Fruit fly (Drosophila melanogaster) whole organism, embryonic: ENCODE data around the gene CG16734.

Experiments used
- Bgb ChIP-seq: fragments of 200-800 bp; sonication (Bioruptor generic); IDR thresholded peaks from 2 replicates; pipeline ENCODE4 v1.3.6; 2022; ENCODE audit warnings: missing biosample characterization, missing genetic modification characterization; ENCODE audit not compliant: partially characterized antibody
- Bteb2 ChIP-seq: fragments of 200-800 bp; sonication (Bioruptor generic); optimal IDR thresholded peaks from 2 replicates; lab custom pipeline; 2016; ENCODE audit warnings: missing biosample characterization, missing genetic modification characterization
- C15 ChIP-seq: fragments of 200-800 bp; sonication (Bioruptor generic); IDR thresholded peaks from 3 replicates; pipeline ENCODE4 v1.3.6; 2022; ENCODE audit warnings: missing biosample characterization, missing genetic modification characterization
- CG10274 ChIP-seq: fragments of 200-800 bp; sonication (Bioruptor generic); optimal IDR thresholded peaks from 3 replicates; lab custom pipeline; 2017; ENCODE audit warnings: missing biosample characterization, mild to moderate bottlenecking, missing genetic modification characterization
- CG11398 ChIP-seq: fragments of 200-800 bp; sonication (Bioruptor generic); optimal IDR thresholded peaks from 2 replicates; lab custom pipeline; 2016; ENCODE audit warnings: missing biosample characterization, missing genetic modification characterization
- CG12104 ChIP-seq: fragments of 200-800 bp; sonication (Bioruptor generic); optimal IDR thresholded peaks from 3 replicates; lab custom pipeline; 2016; ENCODE audit warnings: missing biosample characterization, missing genetic modification characterization
- CG12769 ChIP-seq: fragments of 200-800 bp; sonication (Bioruptor generic); optimal IDR thresholded peaks from 2 replicates; lab custom pipeline; 2019; ENCODE audit warnings: missing biosample characterization, mild to moderate bottlenecking, missing genetic modification characterization, moderate library complexity
- CG13775 ChIP-seq: fragments of 200-800 bp; sonication (Bioruptor generic); optimal IDR thresholded peaks from 3 replicates; lab custom pipeline; 2017; ENCODE audit warnings: missing biosample characterization, mild to moderate bottlenecking, missing genetic modification characterization
- CG1602 ChIP-seq: fragments of 200-800 bp; sonication (Bioruptor generic); optimal IDR thresholded peaks from 3 replicates; lab custom pipeline; 2016; ENCODE audit warnings: missing biosample characterization, missing genetic modification characterization
- CG17612 ChIP-seq: fragments of 200-800 bp; sonication (Bioruptor generic); IDR thresholded peaks from 2 replicates; pipeline ENCODE4 v1.3.6; 2022; ENCODE audit warnings: missing biosample characterization, missing genetic modification characterization
- CG17829 ChIP-seq: fragments of 200-800 bp; optimal IDR thresholded peaks from 2 replicates; lab custom pipeline; 2019; ENCODE audit warnings: missing biosample characterization, mild to moderate bottlenecking, missing genetic modification characterization, moderate library complexity
- CG17912 ChIP-seq: fragments of 200-800 bp; sonication (Bioruptor generic); optimal IDR thresholded peaks from 2 replicates; lab custom pipeline; 2018; ENCODE audit warnings: missing biosample characterization, mild to moderate bottlenecking, missing genetic modification characterization
- CG30020 ChIP-seq: fragments of 200-800 bp; optimal IDR thresholded peaks from 2 replicates; lab custom pipeline; 2019; ENCODE audit warnings: missing biosample characterization, mild to moderate bottlenecking, missing genetic modification characterization, moderate library complexity
- CG32532 ChIP-seq: fragments of 200-800 bp; sonication (Bioruptor generic); IDR thresholded peaks from 2 replicates; pipeline ENCODE4 v1.3.6; 2022; ENCODE audit warnings: missing biosample characterization, missing genetic modification characterization
- CG3407 ChIP-seq: fragments of 200-800 bp; sonication (Bioruptor generic); optimal IDR thresholded peaks from 2 replicates; lab custom pipeline; 2018; ENCODE audit warnings: missing biosample characterization, mild to moderate bottlenecking, missing genetic modification characterization
- CG34422 ChIP-seq: fragments of 200-800 bp; sonication (Bioruptor generic); IDR thresholded peaks from 3 replicates; pipeline ENCODE4 v1.3.6; 2022; ENCODE audit warnings: missing biosample characterization, missing genetic modification characterization
- CG4424 ChIP-seq: fragments of 200-800 bp; sonication (Bioruptor generic); optimal IDR thresholded peaks from 3 replicates; lab custom pipeline; 2016; ENCODE audit warnings: missing biosample characterization, missing genetic modification characterization
- CG7372 ChIP-seq: fragments of 200-800 bp; sonication (Bioruptor generic); IDR thresholded peaks from 2 replicates; pipeline ENCODE4 v1.3.6; 2022; ENCODE audit warnings: missing biosample characterization, missing genetic modification characterization
- CG8281 ChIP-seq: fragments of 200-800 bp; sonication (Bioruptor generic); optimal IDR thresholded peaks from 2 replicates; lab custom pipeline; 2018; ENCODE audit warnings: missing biosample characterization, mild to moderate bottlenecking, missing genetic modification characterization, moderate library complexity
- Chrac-16 ChIP-seq: fragments of 200-800 bp; sonication (Bioruptor generic); optimal IDR thresholded peaks from 3 replicates; lab custom pipeline; 2016; ENCODE audit warnings: missing biosample characterization, missing genetic modification characterization
- CoRest ChIP-seq: fragments of 200-800 bp; sonication (Bioruptor generic); optimal IDR thresholded peaks from 3 replicates; lab custom pipeline; 2018; ENCODE audit warnings: missing biosample characterization, mild to moderate bottlenecking, missing genetic modification characterization, moderate library complexity
- D ChIP-seq, 2 experiments: fragments of 200-800 bp in 1 of 2; fragments of >200 bp in 1 of 2; sonication (Bioruptor generic) in 1 of 2; optimal IDR thresholded peaks; 2 replicates in 1 of 2; 3 replicates in 1 of 2; lab custom pipeline; 2017; ENCODE audit warnings: mild to moderate bottlenecking in 1 of 2, missing biosample characterization in 1 of 2, missing genetic modification characterization in 1 of 2, missing genetic modification reagents in 1 of 2
- D19A ChIP-seq: fragments of 200-800 bp; optimal IDR thresholded peaks from 3 replicates; lab custom pipeline; 2019; ENCODE audit warnings: missing biosample characterization, mild to moderate bottlenecking, missing genetic modification characterization, moderate library complexity
- H2.0 ChIP-seq: fragments of 200-800 bp; sonication (Bioruptor generic); IDR thresholded peaks from 2 replicates; pipeline ENCODE4 v1.3.6; 2022; ENCODE audit warnings: missing biosample characterization, missing genetic modification characterization
- HHEX ChIP-seq: fragments of 200-800 bp; sonication (Bioruptor generic); optimal IDR thresholded peaks from 3 replicates; lab custom pipeline; 2017; ENCODE audit warnings: missing biosample characterization, mild to moderate bottlenecking, missing genetic modification characterization, missing genetic modification reagents
- HmgD ChIP-seq: fragments of 200-800 bp; sonication (Bioruptor generic); optimal IDR thresholded peaks from 3 replicates; lab custom pipeline; 2016; ENCODE audit warnings: missing biosample characterization, missing genetic modification characterization
- Lpt ChIP-seq: fragments of >200 bp; optimal IDR thresholded peaks from 2 replicates; lab custom pipeline; 2018; ENCODE audit warnings: missing biosample characterization, missing genetic modification characterization
- MTF-1 ChIP-seq: fragments of 200-800 bp; sonication (Bioruptor generic); optimal IDR thresholded peaks from 2 replicates; lab custom pipeline; 2018; ENCODE audit warnings: missing biosample characterization, mild to moderate bottlenecking, missing genetic modification characterization, borderline replicate concordance
- PHDP ChIP-seq: fragments of 200-800 bp; sonication (Bioruptor generic); optimal IDR thresholded peaks from 3 replicates; lab custom pipeline; 2018; ENCODE audit warnings: missing biosample characterization, mild to moderate bottlenecking, missing genetic modification characterization, moderate library complexity
- Six4 ChIP-seq: fragments of 200-800 bp; sonication (Bioruptor generic); optimal IDR thresholded peaks from 2 replicates; lab custom pipeline; 2016; ENCODE audit warnings: missing biosample characterization, missing genetic modification characterization
- Taf1 ChIP-seq: fragments of 200-800 bp; sonication (Bioruptor generic); IDR thresholded peaks from 2 replicates; pipeline ENCODE4 v1.3.6; 2022; ENCODE audit warnings: missing biosample characterization, missing genetic modification characterization
- ara ChIP-seq: fragments of 200-800 bp; sonication (Bioruptor generic); IDR thresholded peaks from 2 replicates; pipeline ENCODE4 v1.3.6; 2022; ENCODE audit warnings: missing biosample characterization, missing genetic modification characterization
- chn ChIP-seq: fragments of 200-800 bp; sonication (Bioruptor generic); optimal IDR thresholded peaks from 2 replicates; lab custom pipeline; 2016; ENCODE audit warnings: missing biosample characterization, missing genetic modification characterization
- dimm ChIP-seq: fragments of 200-800 bp; sonication (Bioruptor generic); IDR thresholded peaks from 2 replicates; pipeline ENCODE4 v1.3.6; 2022; ENCODE audit warnings: missing biosample characterization, missing genetic modification characterization
- eve ChIP-seq, 2 experiments: fragments of >200 bp; optimal IDR thresholded peaks; 2 replicates each; lab custom pipeline; 2017; ENCODE audit warnings: missing biosample characterization in 2 of 2, missing genetic modification characterization in 2 of 2
- exex ChIP-seq: fragments of 200-800 bp; sonication (Bioruptor generic); optimal IDR thresholded peaks from 4 replicates; lab custom pipeline; 2018; ENCODE audit warnings: missing biosample characterization, mild to moderate bottlenecking, missing genetic modification characterization, moderate library complexity
- eyg ChIP-seq: fragments of 200-800 bp; sonication (Bioruptor generic); optimal IDR thresholded peaks from 3 replicates; lab custom pipeline; 2016; ENCODE audit warnings: missing biosample characterization, missing genetic modification characterization
- ken ChIP-seq: fragments of 200-800 bp; sonication (Bioruptor generic); IDR thresholded peaks from 3 replicates; pipeline ENCODE4 v1.3.6; 2022; ENCODE audit warnings: missing biosample characterization, missing genetic modification characterization
- kni ChIP-seq: fragments of 200-800 bp; sonication (Bioruptor generic); optimal IDR thresholded peaks from 3 replicates; lab custom pipeline; 2017; ENCODE audit warnings: mild to moderate bottlenecking, missing biosample characterization, missing genetic modification reagents, missing genetic modification characterization
- lmd ChIP-seq: fragments of 200-800 bp; sonication (Bioruptor generic); IDR thresholded peaks from 2 replicates; pipeline ENCODE4 v1.3.6; 2022; ENCODE audit warnings: missing biosample characterization, missing genetic modification characterization
- oc ChIP-seq: fragments of 200-800 bp; sonication (Bioruptor generic); optimal IDR thresholded peaks from 2 replicates; lab custom pipeline; 2018; ENCODE audit warnings: missing biosample characterization, mild to moderate bottlenecking, missing genetic modification characterization, moderate library complexity
- phol ChIP-seq: fragments of 200-800 bp; sonication (Bioruptor generic); optimal IDR thresholded peaks from 3 replicates; lab custom pipeline; 2018; ENCODE audit warnings: missing biosample characterization, mild to moderate bottlenecking, missing genetic modification characterization, moderate library complexity
- sc ChIP-seq, 3 experiments: fragments of >200 bp in 2 of 3; fragments of 200-800 bp in 1 of 3; sonication (Bioruptor generic) in 1 of 3; optimal IDR thresholded peaks; 2 replicates in 2 of 3; 3 replicates in 1 of 3; lab custom pipeline; 2017; ENCODE audit warnings: mild to moderate bottlenecking in 1 of 3, missing biosample characterization in 1 of 3, missing genetic modification characterization in 1 of 3, missing genetic modification reagents in 1 of 3
- sens-2 ChIP-seq: fragments of 200-800 bp; sonication (Bioruptor generic); IDR thresholded peaks from 2 replicates; pipeline ENCODE4 v1.3.6; 2022; ENCODE audit warnings: missing biosample characterization, missing genetic modification characterization
- so ChIP-seq: fragments of 200-800 bp; sonication (Bioruptor generic); IDR thresholded peaks from 3 replicates; pipeline ENCODE4 v1.3.6; 2022; ENCODE audit warnings: missing biosample characterization, missing genetic modification characterization
- stwl ChIP-seq: fragments of 200-800 bp; sonication (Bioruptor generic); optimal IDR thresholded peaks from 3 replicates; lab custom pipeline; 2018; ENCODE audit warnings: missing biosample characterization, mild to moderate bottlenecking, missing genetic modification characterization, moderate library complexity
- sug ChIP-seq: fragments of 200-800 bp; optimal IDR thresholded peaks from 2 replicates; lab custom pipeline; 2019; ENCODE audit warnings: missing biosample characterization, mild to moderate bottlenecking, missing genetic modification characterization, moderate library complexity
- vfl ChIP-seq: fragments of 200-800 bp; sonication (Bioruptor generic); optimal IDR thresholded peaks from 2 replicates; lab custom pipeline; 2016; ENCODE audit warnings: missing biosample characterization, missing genetic modification characterization
- zf30C ChIP-seq: fragments of 200-800 bp; sonication (Bioruptor generic); optimal IDR thresholded peaks from 3 replicates; lab custom pipeline; 2018; ENCODE audit warnings: missing biosample characterization, mild to moderate bottlenecking, missing genetic modification characterization
- zfh2 ChIP-seq: fragments of 200-800 bp; sonication (Bioruptor generic); optimal IDR thresholded peaks from 2 replicates; lab custom pipeline; 2016; ENCODE audit warnings: missing biosample characterization, missing genetic modification characterization

Gene CG16734

dm6 chr3R:9229996-9230601, 24.8 kb upstream of the CG16734 start (continued):
- TF ChIP-seq CG32532 (GFP tag; lab: Robert Waterston, UW) (no peak), Six4 (peak; percentile 3), CG10274 (GFP tag; lab: Kevin White, UChicago) (peak; percentile 64), Chrac-16 (GFP tag; lab: Kevin White, UChicago) (peak; percentile 5), CoRest (tag; lab: Kevin White, UChicago) (no peak), ken (GFP tag; lab: Robert Waterston, UW) (no peak), Bgb (GFP tag; lab: Robert Waterston, UW) (no peak), CG30020 (no peak), CG17612 (no peak), sug (tag; lab: Kevin White, UChicago) (no peak), CG12769 (tag; lab: Kevin White, UChicago) (no peak), so (GFP tag; lab: Robert Waterston, UW) (no peak), zfh2 (GFP tag; lab: Kevin White, UChicago) (no peak), ara (GFP tag; lab: Robert Waterston, UW) (no peak), lmd (peak; percentile 25; the same call in 1 of the 2 replicates), CG17912 (GFP tag; lab: Kevin White, UChicago) (no peak), MTF-1 (GFP tag; lab: Kevin White, UChicago) (no peak), C15 (GFP tag; lab: Robert Waterston, UW) (no peak), CG1602 (no peak), zf30C (GFP tag; lab: Kevin White, UChicago) (no peak), CG34422 (GFP tag; lab: Robert Waterston, UW) (no peak), sens-2 (GFP tag; lab: Robert Waterston, UW) (no peak), CG11398 (GFP tag; lab: Kevin White, UChicago) (no peak), vfl (no peak), Taf1 (GFP tag; lab: Robert Waterston, UW) (no peak), CG4424 (GFP tag; lab: Kevin White, UChicago) (peak; percentile 2), CG7372 (GFP tag; lab: Robert Waterston, UW) (no peak), CG3407 (GFP tag; lab: Kevin White, UChicago) (peak; percentile 20), dimm (GFP tag; lab: Robert Waterston, UW) (no peak), sc (optimal IDR thresholded peaks at IDR 0.05; lab: Kevin White, UChicago) (no peak), sc (GFP tag; optimal IDR thresholded peaks at IDR 0.05; lab: Kevin White, UChicago) (no peak), PHDP (tag; lab: Kevin White, UChicago) (peak; percentile 29), Bteb2 (GFP tag; lab: Kevin White, UChicago) (no peak), CG8281 (tag; lab: Kevin White, UChicago) (no peak), eyg (GFP tag; lab: Kevin White, UChicago) (no peak), phol (tag; lab: Kevin White, UChicago) (peak; percentile 22), D (optimal IDR thresholded peaks at IDR 0.05; lab: Kevin White, UChicago) (no peak), D (GFP tag; optimal IDR thresholded peaks at IDR 0.05; lab: Kevin White, UChicago) (no peak), H2.0 (GFP tag; lab: Robert Waterston, UW) (0 out of 2 replicates have a peak, but pooled peaks have one; percentile 6), Lpt (GFP tag; lab: Kevin White, UChicago) (no peak), CG13775 (no peak), D19A (tag; lab: Kevin White, UChicago) (peak; percentile 67), exex (tag; lab: Kevin White, UChicago) (no peak), kni (GFP tag; lab: Kevin White, UChicago) (no peak), chn (GFP tag; lab: Kevin White, UChicago) (no peak), stwl (tag; lab: Kevin White, UChicago) (no peak), CG17829 (tag; lab: Kevin White, UChicago) (no peak), HmgD (GFP tag; lab: Kevin White, UChicago) (no peak), CG12104 (GFP tag; lab: Kevin White, UChicago) (no peak), oc (no peak), eve (GFP tag; optimal IDR thresholded peaks at IDR 0.05; lab: Kevin White, UChicago) (peak in 1 of 2 experiments; percentile 10), HHEX (GFP tag; lab: Kevin White, UChicago) (no peak)
